Fruit fly (Drosophila melanogaster): ENCODE results near the gene Or85e.

Gene Or85e

dm6 chr3R:8669900-8670528 is 34.3 kb upstream of the Or85e start:
- peak; percentile 30; the same call in 1 of the 2 replicates for TF ChIP-seq slbo (GFP tag; IDR thresholded peaks at IDR 0.05)
- peak; percentile 14 for TF ChIP-seq lbe (GFP tag; optimal IDR thresholded peaks at IDR 0.05)
- peak; percentile 31; the same call in 1 of the 2 replicates for TF ChIP-seq CG6689 (GFP tag; IDR thresholded peaks at IDR 0.05)
- peak; percentile 41 for TF ChIP-seq CG4328 (GFP tag; optimal IDR thresholded peaks at IDR 0.05)
- peak; percentile 66 for TF ChIP-seq Drgx (GFP tag; IDR thresholded peaks at IDR 0.05)
- TF ChIP-seq Lpt (GFP tag; optimal IDR thresholded peaks at IDR 0.05) = no peak
- no peak for TF ChIP-seq Scr (GFP tag; IDR thresholded peaks at IDR 0.05; ENCODE audit: partially characterized antibody)
- TF ChIP-seq CG7839 (tag; optimal IDR thresholded peaks at IDR 0.05) = no peak
- TF ChIP-seq D19B (GFP tag; optimal IDR thresholded peaks at IDR 0.05) = no peak
- TF ChIP-seq Optix (GFP tag; IDR thresholded peaks at IDR 0.05) = no peak
- TF ChIP-seq scrt (GFP tag; optimal IDR thresholded peaks at IDR 0.05) = peak; percentile 60
- TF ChIP-seq grau (tag; optimal IDR thresholded peaks at IDR 0.05) = no peak
- TF ChIP-seq CG7372 (GFP tag; IDR thresholded peaks at IDR 0.05) = no peak
- TF ChIP-seq YL-1 (GFP tag; optimal IDR thresholded peaks at IDR 0.05) = peak; percentile 38
- no peak for TF ChIP-seq Ssrp (tag; optimal IDR thresholded peaks at IDR 0.05)
- peak; percentile 29 for TF ChIP-seq CG12769 (tag; optimal IDR thresholded peaks at IDR 0.05)
- TF ChIP-seq H2.0 (GFP tag; IDR thresholded peaks at IDR 0.05) = no peak
- no peak for TF ChIP-seq CG30020 (tag; optimal IDR thresholded peaks at IDR 0.05)
- TF ChIP-seq sim (GFP tag; IDR thresholded peaks at IDR 0.05) = no peak
- peak; percentile 62 for TF ChIP-seq ERR (GFP tag; optimal IDR thresholded peaks at IDR 0.05)
- TF ChIP-seq CG2875 (GFP tag; optimal IDR thresholded peaks at IDR 0.05) = peak; percentile 8
- peak; percentile 17 for TF ChIP-seq MTF-1 (GFP tag; optimal IDR thresholded peaks at IDR 0.05; ENCODE audit: borderline replicate concordance)
- TF ChIP-seq mam (GFP tag; optimal IDR thresholded peaks at IDR 0.05) = no peak
- no peak for TF ChIP-seq CG3838 (GFP tag; optimal IDR thresholded peaks at IDR 0.05)
- TF ChIP-seq prd (optimal IDR thresholded peaks at IDR 0.05) = no peak
- 0 out of 3 replicates have a peak, but pooled peaks have one; percentile 3 for TF ChIP-seq prd (GFP tag; IDR thresholded peaks at IDR 0.05)
- TF ChIP-seq CG16815 (GFP tag; optimal IDR thresholded peaks at IDR 0.05) = no peak

dm6 chr3R:8669029-8669707 is 33.5 kb upstream of the Or85e start:
- TF ChIP-seq CG12744 (GFP tag; optimal IDR thresholded peaks at IDR 0.05) = peak; percentile 97
- peak; percentile 98 for TF ChIP-seq bcd (GFP tag; optimal IDR thresholded peaks at IDR 0.05)
- TF ChIP-seq NK7.1 (GFP tag; optimal IDR thresholded peaks at IDR 0.05) = peak; percentile 96
- no peak for TF ChIP-seq pita (GFP tag; optimal IDR thresholded peaks at IDR 0.05)
- TF ChIP-seq CG32767 (GFP tag; IDR thresholded peaks at IDR 0.05) = peak; percentile 97
- peak; percentile 45 for TF ChIP-seq zf30C (GFP tag; optimal IDR thresholded peaks at IDR 0.05)
- TF ChIP-seq Nf-YB (GFP tag; optimal IDR thresholded peaks at IDR 0.05) = peak; percentile 89
- peak; percentile 98 for TF ChIP-seq Max (GFP tag; optimal IDR thresholded peaks at IDR 0.05)
- TF ChIP-seq Dll (GFP tag; IDR thresholded peaks at IDR 0.05; ENCODE audit: partially characterized antibody) = peak; percentile 72; the same call in 2 of the 4 replicates
- TF ChIP-seq Ets97D (GFP tag; optimal IDR thresholded peaks at IDR 0.05) = peak; percentile 92
- TF ChIP-seq toy (GFP tag; IDR thresholded peaks at IDR 0.05) = peak; percentile 81
- peak; percentile 93 for TF ChIP-seq cato (GFP tag; optimal IDR thresholded peaks at IDR 0.05; ENCODE audit: borderline replicate concordance)
- peak; percentile 80 for TF ChIP-seq stwl (tag; optimal IDR thresholded peaks at IDR 0.05)
- TF ChIP-seq sens-2 (GFP tag; IDR thresholded peaks at IDR 0.05) = peak; percentile 94
- peak; percentile 98 for TF ChIP-seq CG15011 (GFP tag; optimal IDR thresholded peaks at IDR 0.05)
- TF ChIP-seq CG30403 (GFP tag; optimal IDR thresholded peaks at IDR 0.05) = peak; percentile 98
- peak; percentile 91 for TF ChIP-seq shn (GFP tag; optimal IDR thresholded peaks at IDR 0.05)
- peak; percentile 97 for TF ChIP-seq CG1529 (GFP tag; optimal IDR thresholded peaks at IDR 0.05)
- peak; percentile 94 for TF ChIP-seq jing (GFP tag; optimal IDR thresholded peaks at IDR 0.05)
- no peak for TF ChIP-seq eve (GFP tag; optimal IDR thresholded peaks at IDR 0.05)
- TF ChIP-seq ci (GFP tag; IDR thresholded peaks at IDR 0.05) = peak; percentile 99
- peak; percentile 94 for TF ChIP-seq CG33557 (GFP tag; optimal IDR thresholded peaks at IDR 0.05)
- peak; percentile 88 for TF ChIP-seq CG2889 (GFP tag; IDR thresholded peaks at IDR 0.05)

Measured in whole organism, embryonic.